Fruit fly (Drosophila melanogaster): Measurements from ENCODE around the gene CDase.

DNA sequence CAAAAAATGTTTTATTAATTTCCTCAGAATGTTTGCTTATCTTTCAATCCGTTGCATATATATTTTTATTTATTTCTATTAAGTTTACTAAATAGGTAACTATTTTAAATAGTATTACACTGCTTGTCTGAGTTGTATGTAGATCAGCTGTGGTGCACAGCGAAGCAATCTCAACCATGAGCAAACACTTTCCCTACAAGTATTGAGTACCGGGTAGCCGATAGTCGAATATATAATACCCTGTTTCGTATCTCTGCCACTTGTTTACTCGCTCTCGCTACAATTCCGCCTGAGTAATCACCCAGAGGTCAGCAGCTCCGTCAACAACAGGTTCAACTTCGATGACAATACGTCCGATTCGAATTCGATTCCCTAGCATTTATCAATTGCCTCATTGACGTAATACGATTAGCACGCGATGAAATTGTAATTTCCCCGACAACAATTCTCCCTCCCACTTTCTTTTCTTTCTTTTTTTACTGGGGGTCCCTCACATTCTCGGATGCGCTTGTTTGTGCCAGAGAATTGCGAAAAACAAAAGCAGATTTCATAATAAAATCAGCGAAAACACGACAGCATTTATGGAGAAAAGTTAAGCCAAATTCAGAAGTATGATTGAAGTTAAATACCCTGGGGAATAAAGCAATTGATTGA lies 8.5 kb upstream of the CDase start:
- TF ChIP-seq br (GFP tag; optimal IDR thresholded peaks at IDR 0.05) = no peak
- TF ChIP-seq brk (GFP tag; optimal IDR thresholded peaks at IDR 0.05) = no peak
- no peak for TF ChIP-seq Hr78 (GFP tag; optimal IDR thresholded peaks at IDR 0.05)
